Fruit fly (Drosophila melanogaster) whole organism, embryonic: ENCODE data around the gene CG43179.

Experiments used
- ATbp ChIP-seq: fragments of 200-800 bp; sonication (Bioruptor generic); optimal IDR thresholded peaks from 2 replicates; lab custom pipeline; 2017; ENCODE audit warnings: missing biosample characterization, mild to moderate bottlenecking, missing genetic modification characterization, missing genetic modification reagents
- Ada2b ChIP-seq: fragments of 200-800 bp; sonication (Bioruptor generic); IDR thresholded peaks from 2 replicates; pipeline ENCODE4 v1.3.6; 2022; ENCODE audit warnings: missing biosample characterization, missing genetic modification characterization
- B-H1 ChIP-seq: fragments of 200-800 bp; sonication (Bioruptor generic); IDR thresholded peaks from 3 replicates; pipeline ENCODE4 v1.3.6; 2022; ENCODE audit warnings: missing biosample characterization, missing genetic modification characterization
- Blimp-1 ChIP-seq: fragments of 200-800 bp; sonication (Bioruptor generic); optimal IDR thresholded peaks from 3 replicates; lab custom pipeline; 2018; ENCODE audit warnings: missing biosample characterization, missing genetic modification characterization, mild to moderate bottlenecking, moderate library complexity, missing genetic modification reagents
- CG10462 ChIP-seq: fragments of 200-800 bp; sonication (Bioruptor generic); optimal IDR thresholded peaks from 2 replicates; lab custom pipeline; 2016; ENCODE audit warnings: missing biosample characterization, missing genetic modification characterization
- CG11695 ChIP-seq: fragments of 200-800 bp; sonication (Bioruptor generic); IDR thresholded peaks from 3 replicates; pipeline ENCODE4 v1.3.6; 2022; ENCODE audit warnings: missing biosample characterization, missing genetic modification characterization
- CG12236 ChIP-seq: fragments of 200-800 bp; sonication (Bioruptor generic); optimal IDR thresholded peaks from 2 replicates; lab custom pipeline; 2016; ENCODE audit warnings: missing biosample characterization, missing genetic modification characterization
- CG12769 ChIP-seq: fragments of 200-800 bp; sonication (Bioruptor generic); optimal IDR thresholded peaks from 2 replicates; lab custom pipeline; 2019; ENCODE audit warnings: missing biosample characterization, mild to moderate bottlenecking, missing genetic modification characterization, moderate library complexity
- CG13894 ChIP-seq: fragments of 200-800 bp; sonication (Bioruptor generic); optimal IDR thresholded peaks from 3 replicates; lab custom pipeline; 2018; ENCODE audit warnings: missing biosample characterization, mild to moderate bottlenecking, missing genetic modification characterization, moderate library complexity
- CG15073 ChIP-seq: fragments of 200-800 bp; sonication (Bioruptor generic); optimal IDR thresholded peaks from 2 replicates; lab custom pipeline; 2016; ENCODE audit warnings: missing biosample characterization, missing genetic modification characterization
- CG15269 ChIP-seq: fragments of 200-800 bp; sonication (Bioruptor generic); optimal IDR thresholded peaks from 2 replicates; lab custom pipeline; 2018; ENCODE audit warnings: missing biosample characterization, mild to moderate bottlenecking, missing genetic modification characterization, moderate library complexity
- CG1529 ChIP-seq: fragments of 200-800 bp; sonication (Bioruptor generic); optimal IDR thresholded peaks from 3 replicates; lab custom pipeline; 2018; ENCODE audit warnings: missing biosample characterization, missing genetic modification characterization
- CG15479 ChIP-seq: fragments of 200-800 bp; sonication (Bioruptor generic); optimal IDR thresholded peaks from 3 replicates; lab custom pipeline; 2019; ENCODE audit warnings: missing biosample characterization, mild to moderate bottlenecking, missing genetic modification characterization, moderate library complexity
- CG18011 ChIP-seq: fragments of 200-800 bp; sonication (Bioruptor generic); optimal IDR thresholded peaks from 2 replicates; lab custom pipeline; 2017; ENCODE audit warnings: missing biosample characterization, missing genetic modification characterization, mild to moderate bottlenecking, moderate library complexity, missing genotype
- CG2120 ChIP-seq: fragments of 200-800 bp; sonication (Bioruptor generic); optimal IDR thresholded peaks from 3 replicates; lab custom pipeline; 2016; ENCODE audit warnings: missing biosample characterization, missing genetic modification characterization
- CG32532 ChIP-seq: fragments of 200-800 bp; sonication (Bioruptor generic); IDR thresholded peaks from 2 replicates; pipeline ENCODE4 v1.3.6; 2022; ENCODE audit warnings: missing biosample characterization, missing genetic modification characterization
- CG32767 ChIP-seq: fragments of 200-800 bp; sonication (Bioruptor generic); IDR thresholded peaks from 2 replicates; pipeline ENCODE4 v1.3.6; 2022; ENCODE audit warnings: missing biosample characterization, missing genetic modification characterization
- CG3995 ChIP-seq: fragments of 200-800 bp; sonication (Bioruptor generic); optimal IDR thresholded peaks from 3 replicates; lab custom pipeline; 2016; ENCODE audit warnings: missing biosample characterization, missing genetic modification characterization
- CG43689 ChIP-seq: fragments of 200-800 bp; sonication (Bioruptor generic); IDR thresholded peaks from 2 replicates; pipeline ENCODE4 v1.3.6; 2022; ENCODE audit warnings: missing biosample characterization, missing genetic modification characterization
- CG7271 ChIP-seq: fragments of 200-800 bp; sonication (Bioruptor generic); optimal IDR thresholded peaks from 2 replicates; lab custom pipeline; 2018; ENCODE audit warnings: missing biosample characterization, mild to moderate bottlenecking, missing genetic modification characterization, moderate library complexity
- CG7928 ChIP-seq: fragments of 200-800 bp; sonication (Bioruptor generic); optimal IDR thresholded peaks from 2 replicates; lab custom pipeline; 2017; ENCODE audit warnings: missing biosample characterization, mild to moderate bottlenecking, missing genetic modification characterization
- CG8281 ChIP-seq: fragments of 200-800 bp; sonication (Bioruptor generic); optimal IDR thresholded peaks from 2 replicates; lab custom pipeline; 2018; ENCODE audit warnings: missing biosample characterization, mild to moderate bottlenecking, missing genetic modification characterization, moderate library complexity
- Chrac-16 ChIP-seq: fragments of 200-800 bp; sonication (Bioruptor generic); optimal IDR thresholded peaks from 3 replicates; lab custom pipeline; 2016; ENCODE audit warnings: missing biosample characterization, missing genetic modification characterization
- D19B ChIP-seq: fragments of 200-800 bp; sonication (Bioruptor generic); optimal IDR thresholded peaks from 2 replicates; lab custom pipeline; 2017; ENCODE audit warnings: missing biosample characterization, mild to moderate bottlenecking, missing genetic modification characterization
- Dfd ChIP-seq, 2 experiments: fragments of >200 bp; optimal IDR thresholded peaks; 2 replicates each; lab custom pipeline; 2017; ENCODE audit warnings: missing biosample characterization in 2 of 2, missing genetic modification characterization in 2 of 2
- HLH54F ChIP-seq: fragments of 200-800 bp; sonication (Bioruptor generic); optimal IDR thresholded peaks from 3 replicates; lab custom pipeline; 2016; ENCODE audit warnings: missing biosample characterization, missing genetic modification characterization
- Max ChIP-seq: fragments of 200-800 bp; sonication (Bioruptor generic); optimal IDR thresholded peaks from 2 replicates; lab custom pipeline; 2016; ENCODE audit warnings: missing biosample characterization, mild to moderate bottlenecking, missing genetic modification characterization
- Oli ChIP-seq: fragments of 200-800 bp; sonication (Bioruptor generic); optimal IDR thresholded peaks from 2 replicates; lab custom pipeline; 2018; ENCODE audit warnings: missing biosample characterization, mild to moderate bottlenecking, missing genetic modification characterization, moderate library complexity
- PHDP ChIP-seq: fragments of 200-800 bp; sonication (Bioruptor generic); optimal IDR thresholded peaks from 3 replicates; lab custom pipeline; 2018; ENCODE audit warnings: missing biosample characterization, mild to moderate bottlenecking, missing genetic modification characterization, moderate library complexity
- Side ChIP-seq: fragments of 200-800 bp; sonication (Bioruptor generic); optimal IDR thresholded peaks from 2 replicates; lab custom pipeline; 2016; ENCODE audit warnings: missing biosample characterization, missing genetic modification characterization
- Sry-β ChIP-seq: fragments of 200-800 bp; sonication (Bioruptor generic); optimal IDR thresholded peaks from 2 replicates; lab custom pipeline; 2018; ENCODE audit warnings: missing biosample characterization, mild to moderate bottlenecking, missing genetic modification characterization, moderate library complexity
- Ssrp ChIP-seq: fragments of 200-800 bp; sonication (Bioruptor generic); optimal IDR thresholded peaks from 2 replicates; lab custom pipeline; 2018; ENCODE audit warnings: missing biosample characterization, mild to moderate bottlenecking, missing genetic modification characterization, moderate library complexity
- ab ChIP-seq: fragments of 200-800 bp; sonication (Bioruptor generic); optimal IDR thresholded peaks from 2 replicates; lab custom pipeline; 2016; ENCODE audit warnings: missing biosample characterization, missing genetic modification characterization
- aop ChIP-seq: fragments of 200-800 bp; sonication (Bioruptor generic); IDR thresholded peaks from 2 replicates; pipeline ENCODE4 v1.3.6; 2022; ENCODE audit warnings: missing biosample characterization, missing genetic modification characterization
- cad ChIP-seq: fragments of >200 bp; optimal IDR thresholded peaks from 2 replicates; lab custom pipeline; 2017; ENCODE audit warnings: missing biosample characterization, missing genetic modification characterization
- dmrt11E ChIP-seq: fragments of 200-800 bp; sonication (Bioruptor generic); optimal IDR thresholded peaks from 3 replicates; lab custom pipeline; 2018; ENCODE audit warnings: missing biosample characterization, mild to moderate bottlenecking, missing genetic modification characterization, moderate library complexity
- gem ChIP-seq: fragments of 200-800 bp; sonication (Bioruptor generic); optimal IDR thresholded peaks from 2 replicates; lab custom pipeline; 2019; ENCODE audit warnings: missing biosample characterization, mild to moderate bottlenecking, missing genetic modification characterization, moderate library complexity
- gsb ChIP-seq: fragments of 200-800 bp; sonication (Bioruptor generic); IDR thresholded peaks from 2 replicates; pipeline ENCODE4 v1.3.6; 2022; ENCODE audit warnings: missing biosample characterization, missing genetic modification characterization
- hth ChIP-seq: fragments of >200 bp; optimal IDR thresholded peaks from 2 replicates; lab custom pipeline; 2017; ENCODE audit warnings: inconsistent platforms
- klu ChIP-seq: fragments of 200-800 bp; sonication (Bioruptor generic); IDR thresholded peaks from 2 replicates; pipeline ENCODE4 v1.3.6; 2022; ENCODE audit warnings: missing biosample characterization, missing genetic modification characterization
- pan ChIP-seq, 4 experiments: fragments of >200 bp in 3 of 4; fragments of 200-800 bp in 1 of 4; sonication (Bioruptor generic) in 1 of 4; optimal IDR thresholded peaks in 3 of 4; IDR thresholded peaks in 1 of 4; 2 replicates each; pipeline versions ENCODE4 v1.3.6 to Lab custom; 2017 to 2022; ENCODE audit warnings: missing biosample characterization in 2 of 4, missing genetic modification characterization in 2 of 4, mixed read lengths in 1 of 4
- psq ChIP-seq: fragments of 200-800 bp; sonication (Bioruptor generic); optimal IDR thresholded peaks from 2 replicates; lab custom pipeline; 2017; ENCODE audit warnings: missing biosample characterization, missing genetic modification characterization
- pum ChIP-seq: fragments of 200-800 bp; sonication (Bioruptor generic); optimal IDR thresholded peaks from 2 replicates; lab custom pipeline; 2016; ENCODE audit warnings: missing biosample characterization, missing genetic modification characterization
- ssp ChIP-seq: fragments of 200-800 bp; sonication (Bioruptor generic); IDR thresholded peaks from 2 replicates; pipeline ENCODE4 v1.3.6; 2022; ENCODE audit warnings: missing biosample characterization, missing genetic modification characterization
- sug ChIP-seq: fragments of 200-800 bp; optimal IDR thresholded peaks from 2 replicates; lab custom pipeline; 2019; ENCODE audit warnings: missing biosample characterization, mild to moderate bottlenecking, missing genetic modification characterization, moderate library complexity
- ttk ChIP-seq: fragments of 200-800 bp; sonication (Bioruptor generic); IDR thresholded peaks from 2 replicates; pipeline ENCODE4 v2.1.2; 2022; ENCODE audit warnings: missing biosample characterization, missing genetic modification characterization
- tx ChIP-seq: fragments of 200-800 bp; sonication (Bioruptor generic); optimal IDR thresholded peaks from 2 replicates; lab custom pipeline; 2016; ENCODE audit warnings: missing biosample characterization, missing genetic modification characterization

Gene CG43179

dm6 chr3R:14277894-14278522 is 22.1 kb downstream of the CG43179 start (continued):
- TF ChIP-seq dmrt11E (peak; percentile 91), CG7928 (GFP tag; lab: Kevin White, UChicago) (no peak), CG12769 (tag; lab: Kevin White, UChicago) (no peak), CG2120 (GFP tag; lab: Kevin White, UChicago) (no peak), CG32532 (GFP tag; lab: Robert Waterston, UW) (peak; percentile 85), Chrac-16 (GFP tag; lab: Kevin White, UChicago) (peak; percentile 75), CG11695 (GFP tag; lab: Robert Waterston, UW) (peak; percentile 89), klu (GFP tag; lab: Robert Waterston, UW) (peak; percentile 45; the same call in 1 of the 2 replicates), pan (optimal IDR thresholded peaks at IDR 0.05; lab: Kevin White, UChicago) (no peak), pan (GFP tag; optimal IDR thresholded peaks at IDR 0.05 in 1 of 2, IDR thresholded peaks at IDR 0.05 in 1 of 2) (peak in 1 of 2 experiments; percentile 88), hth (lab: Kevin White, UChicago) (no peak), CG15269 (tag; lab: Kevin White, UChicago) (no peak), CG13894 (tag; lab: Kevin White, UChicago) (no peak), CG7271 (tag; lab: Kevin White, UChicago) (peak; percentile 91), ssp (GFP tag; lab: Robert Waterston, UW) (peak; percentile 68), D19B (no peak), tx (no peak), CG8281 (tag; lab: Kevin White, UChicago) (peak; percentile 39), HLH54F (GFP tag; lab: Kevin White, UChicago) (peak; percentile 36), aop (no peak), Dfd (GFP tag; optimal IDR thresholded peaks at IDR 0.05; lab: Kevin White, UChicago) (no peak), CG12236 (no peak), ATbp (peak; percentile 66), psq (GFP tag; lab: Kevin White, UChicago) (peak; percentile 55), B-H1 (GFP tag; lab: Robert Waterston, UW) (peak; percentile 72; the same call in 2 of the 3 replicates), Blimp-1 (GFP tag; lab: Kevin White, UChicago) (no peak), Max (GFP tag; lab: Kevin White, UChicago) (peak; percentile 60), CG3995 (GFP tag; lab: Kevin White, UChicago) (no peak), CG15073 (no peak), gsb (peak; percentile 68), Ssrp (tag; lab: Kevin White, UChicago) (peak; percentile 35), CG18011 (GFP tag; lab: Kevin White, UChicago) (peak; percentile 33), CG32767 (GFP tag; lab: Robert Waterston, UW) (peak; percentile 79), CG1529 (GFP tag; lab: Kevin White, UChicago) (peak; percentile 54), ttk (GFP tag; lab: Robert Waterston, UW) (peak; percentile 61), Oli (tag; lab: Kevin White, UChicago) (peak; percentile 75), CG10462 (peak; percentile 72), gem (peak; percentile 89), ab (no peak), cad (no peak), Ada2b (peak; percentile 79), CG43689 (GFP tag; lab: Robert Waterston, UW) (peak; percentile 37; the same call in 1 of the 2 replicates), pum (GFP tag; lab: Kevin White, UChicago) (peak; percentile 37), CG15479 (GFP tag; lab: Kevin White, UChicago) (peak; percentile 75), PHDP (no peak), Side (no peak), sug (tag; lab: Kevin White, UChicago) (no peak), Sry-β (GFP tag; lab: Kevin White, UChicago) (no peak)
